Fruit fly (Drosophila melanogaster) whole organism, embryonic: ENCODE results near the gene CG1635.

Source experiments
- Atf6 ChIP-seq: fragments of 200-800 bp; sonication (Bioruptor generic); IDR thresholded peaks from 2 replicates; pipeline ENCODE4 v1.3.6; 2022; ENCODE audit warnings: missing biosample characterization, missing genetic modification characterization
- Awh ChIP-seq: fragments of 200-800 bp; sonication (Bioruptor generic); IDR thresholded peaks from 2 replicates; pipeline ENCODE4, ENCODE4 v1.3.6; 2022; ENCODE audit warnings: missing biosample characterization, missing genetic modification characterization
- CG12219 ChIP-seq: fragments of 200-800 bp; sonication (Bioruptor generic); optimal IDR thresholded peaks from 3 replicates; lab custom pipeline; 2018; ENCODE audit warnings: missing biosample characterization, mild to moderate bottlenecking, missing genetic modification characterization
- CG12299 ChIP-seq: fragments of 200-800 bp; sonication (Bioruptor generic); optimal IDR thresholded peaks from 2 replicates; lab custom pipeline; 2018; ENCODE audit warnings: missing biosample characterization, mild to moderate bottlenecking, missing genetic modification characterization
- CG13424 ChIP-seq: fragments of 200-800 bp; sonication (Bioruptor generic); optimal IDR thresholded peaks from 2 replicates; lab custom pipeline; 2019; ENCODE audit warnings: missing biosample characterization, mild to moderate bottlenecking, missing genetic modification characterization, moderate library complexity
- CG13894 ChIP-seq: fragments of 200-800 bp; sonication (Bioruptor generic); optimal IDR thresholded peaks from 3 replicates; lab custom pipeline; 2018; ENCODE audit warnings: missing biosample characterization, mild to moderate bottlenecking, missing genetic modification characterization, moderate library complexity
- CG14667 ChIP-seq: fragments of 200-800 bp; sonication (Bioruptor generic); IDR thresholded peaks from 2 replicates; pipeline ENCODE4 v1.3.6; 2022; ENCODE audit warnings: missing biosample characterization, missing genetic modification characterization
- CG14860 ChIP-seq: fragments of 200-800 bp; sonication (Bioruptor generic); IDR thresholded peaks from 3 replicates; pipeline ENCODE4 v1.3.6; 2022; ENCODE audit warnings: missing biosample characterization, missing genetic modification characterization; ENCODE audit not compliant: partially characterized antibody
- CG17359 ChIP-seq: fragments of 200-800 bp; sonication (Bioruptor generic); optimal IDR thresholded peaks from 3 replicates; lab custom pipeline; 2018; ENCODE audit warnings: missing biosample characterization, mild to moderate bottlenecking, missing genetic modification characterization, moderate library complexity
- CG18476 ChIP-seq: fragments of 200-800 bp; sonication (Bioruptor generic); optimal IDR thresholded peaks from 2 replicates; lab custom pipeline; 2016; ENCODE audit warnings: missing biosample characterization, mild to moderate bottlenecking, missing genetic modification characterization
- CG2129 ChIP-seq: fragments of 200-800 bp; sonication (Bioruptor generic); IDR thresholded peaks from 2 replicates; pipeline ENCODE4 v1.3.6; 2022; ENCODE audit warnings: missing biosample characterization, missing genetic modification characterization; ENCODE audit not compliant: partially characterized antibody
- CG3281 ChIP-seq: fragments of 200-800 bp; sonication (Bioruptor generic); optimal IDR thresholded peaks from 3 replicates; lab custom pipeline; 2017; ENCODE audit warnings: missing biosample characterization, mild to moderate bottlenecking, missing genetic modification characterization
- CG3995 ChIP-seq: fragments of 200-800 bp; sonication (Bioruptor generic); optimal IDR thresholded peaks from 3 replicates; lab custom pipeline; 2016; ENCODE audit warnings: missing biosample characterization, missing genetic modification characterization
- CG4424 ChIP-seq: fragments of 200-800 bp; sonication (Bioruptor generic); optimal IDR thresholded peaks from 3 replicates; lab custom pipeline; 2016; ENCODE audit warnings: missing biosample characterization, missing genetic modification characterization
- CG4854 ChIP-seq: fragments of 200-800 bp; sonication (Bioruptor generic); optimal IDR thresholded peaks from 2 replicates; lab custom pipeline; 2016; ENCODE audit warnings: missing biosample characterization, missing genetic modification characterization, inconsistent platforms
- CG6175 ChIP-seq: fragments of 200-800 bp; sonication (Bioruptor generic); IDR thresholded peaks from 3 replicates; pipeline ENCODE4 v1.3.6; 2022; ENCODE audit warnings: missing biosample characterization, missing genetic modification characterization
- CG7963 ChIP-seq: fragments of 200-800 bp; sonication (Bioruptor generic); IDR thresholded peaks from 3 replicates; pipeline ENCODE4 v1.3.6; 2022; ENCODE audit warnings: missing biosample characterization, missing genetic modification characterization; ENCODE audit not compliant: partially characterized antibody
- CG9437 ChIP-seq: fragments of 200-800 bp; sonication (Bioruptor generic); optimal IDR thresholded peaks from 2 replicates; lab custom pipeline; 2018; ENCODE audit warnings: missing biosample characterization, mild to moderate bottlenecking, missing genetic modification characterization
- CHES-1-like ChIP-seq: fragments of 200-800 bp; sonication (Bioruptor generic); optimal IDR thresholded peaks from 2 replicates; lab custom pipeline; 2016; ENCODE audit warnings: missing biosample characterization, missing genetic modification characterization
- Camta ChIP-seq: fragments of 200-800 bp; sonication (Bioruptor generic); optimal IDR thresholded peaks from 2 replicates; lab custom pipeline; 2016; ENCODE audit warnings: missing biosample characterization, missing genetic modification characterization
- Dek ChIP-seq: fragments of 200-800 bp; sonication (Bioruptor generic); optimal IDR thresholded peaks from 3 replicates; lab custom pipeline; 2019; ENCODE audit warnings: missing biosample characterization, mild to moderate bottlenecking, missing genetic modification characterization, moderate library complexity
- Dref ChIP-seq: fragments of 200-800 bp; sonication (Bioruptor generic); IDR thresholded peaks from 2 replicates; pipeline ENCODE4 v1.3.6; 2022; ENCODE audit warnings: missing biosample characterization, missing genetic modification characterization
- Fer3 ChIP-seq: fragments of 200-800 bp; sonication (Bioruptor generic); optimal IDR thresholded peaks from 2 replicates; lab custom pipeline; 2018; ENCODE audit warnings: missing biosample characterization, mild to moderate bottlenecking, missing genetic modification characterization, moderate library complexity
- Hand ChIP-seq: fragments of 200-800 bp; sonication (Bioruptor generic); optimal IDR thresholded peaks from 2 replicates; lab custom pipeline; 2017; ENCODE audit warnings: mild to moderate bottlenecking, missing biosample characterization, missing genetic modification reagents, missing genetic modification characterization
- Hr51 ChIP-seq, 2 experiments: fragments of 200-800 bp; sonication (Bioruptor generic); optimal IDR thresholded peaks; 2 replicates in 1 of 2; 3 replicates in 1 of 2; lab custom pipeline; 2016 to 2018; ENCODE audit warnings: missing biosample characterization in 2 of 2, missing genetic modification characterization in 2 of 2, mild to moderate bottlenecking in 1 of 2, moderate library complexity in 1 of 2
- Jarid2 ChIP-seq: fragments of 200-800 bp; sonication (Bioruptor generic); optimal IDR thresholded peaks from 3 replicates; lab custom pipeline; 2017; ENCODE audit warnings: mild to moderate bottlenecking, missing biosample characterization, missing genetic modification reagents, missing genetic modification characterization
- MBD-R2 ChIP-seq: fragments of 200-800 bp; sonication (Bioruptor generic); IDR thresholded peaks from 2 replicates; pipeline ENCODE4 v1.3.6; 2022; ENCODE audit warnings: missing biosample characterization, missing genetic modification characterization
- NfI ChIP-seq: fragments of 200-800 bp; sonication (Bioruptor generic); optimal IDR thresholded peaks from 3 replicates; lab custom pipeline; 2018; ENCODE audit warnings: missing biosample characterization, mild to moderate bottlenecking, missing genetic modification characterization, moderate library complexity
- Poxn ChIP-seq: fragments of 200-800 bp; sonication (Bioruptor generic); IDR thresholded peaks from 2 replicates; pipeline ENCODE4 v1.3.6; 2022; ENCODE audit warnings: missing biosample characterization, missing genetic modification characterization
- Side ChIP-seq: fragments of 200-800 bp; sonication (Bioruptor generic); optimal IDR thresholded peaks from 2 replicates; lab custom pipeline; 2016; ENCODE audit warnings: missing biosample characterization, missing genetic modification characterization
- Sry-β ChIP-seq: fragments of 200-800 bp; sonication (Bioruptor generic); optimal IDR thresholded peaks from 2 replicates; lab custom pipeline; 2018; ENCODE audit warnings: missing biosample characterization, mild to moderate bottlenecking, missing genetic modification characterization, moderate library complexity
- Taf1 ChIP-seq: fragments of 200-800 bp; sonication (Bioruptor generic); IDR thresholded peaks from 2 replicates; pipeline ENCODE4 v1.3.6; 2022; ENCODE audit warnings: missing biosample characterization, missing genetic modification characterization
- ara ChIP-seq: fragments of 200-800 bp; sonication (Bioruptor generic); IDR thresholded peaks from 2 replicates; pipeline ENCODE4 v1.3.6; 2022; ENCODE audit warnings: missing biosample characterization, missing genetic modification characterization
- ase ChIP-seq: fragments of 200-800 bp; sonication (Bioruptor generic); IDR thresholded peaks from 3 replicates; pipeline ENCODE4 v1.3.6; 2022; ENCODE audit warnings: missing biosample characterization, missing genetic modification characterization
- disco-r ChIP-seq: fragments of 200-800 bp; sonication (Bioruptor generic); optimal IDR thresholded peaks from 2 replicates; lab custom pipeline; 2016; ENCODE audit warnings: missing biosample characterization, missing genetic modification characterization
- fd3F ChIP-seq: fragments of 200-800 bp; sonication (Bioruptor generic); optimal IDR thresholded peaks from 2 replicates; lab custom pipeline; 2018; ENCODE audit warnings: missing biosample characterization, mild to moderate bottlenecking, missing genetic modification characterization, moderate library complexity
- gcm2 ChIP-seq: fragments of 200-800 bp; sonication (Bioruptor generic); optimal IDR thresholded peaks from 2 replicates; lab custom pipeline; 2016; ENCODE audit warnings: missing biosample characterization, missing genetic modification characterization
- grau ChIP-seq: fragments of 200-800 bp; optimal IDR thresholded peaks from 3 replicates; lab custom pipeline; 2019; ENCODE audit warnings: missing biosample characterization, mild to moderate bottlenecking, missing genetic modification characterization, moderate library complexity
- gt ChIP-seq: fragments of 200-800 bp; sonication (Bioruptor generic); IDR thresholded peaks from 2 replicates; pipeline ENCODE4 v1.3.6; 2022; ENCODE audit warnings: missing biosample characterization, missing genetic modification characterization
- ind ChIP-seq: fragments of 200-800 bp; sonication (Bioruptor generic); optimal IDR thresholded peaks from 3 replicates; lab custom pipeline; 2016; ENCODE audit warnings: missing biosample characterization, missing genetic modification characterization
- jumu ChIP-seq: fragments of 200-800 bp; sonication (Bioruptor generic); optimal IDR thresholded peaks from 3 replicates; lab custom pipeline; 2016; ENCODE audit warnings: missing biosample characterization, missing genetic modification characterization
- mam ChIP-seq: fragments of 200-800 bp; sonication (Bioruptor generic); optimal IDR thresholded peaks from 3 replicates; lab custom pipeline; 2016; ENCODE audit warnings: missing biosample characterization, missing genetic modification characterization
- mirr ChIP-seq: fragments of 200-800 bp; sonication (Bioruptor generic); optimal IDR thresholded peaks from 3 replicates; lab custom pipeline; 2018; ENCODE audit warnings: missing biosample characterization, mild to moderate bottlenecking, missing genetic modification characterization
- nau ChIP-seq: fragments of 200-800 bp; sonication (Bioruptor generic); optimal IDR thresholded peaks from 3 replicates; lab custom pipeline; 2017; ENCODE audit warnings: missing biosample characterization, mild to moderate bottlenecking, missing genetic modification characterization, missing genetic modification reagents
- repo ChIP-seq: fragments of 200-800 bp; sonication (Bioruptor generic); optimal IDR thresholded peaks from 2 replicates; lab custom pipeline; 2016; ENCODE audit warnings: missing biosample characterization, missing genetic modification characterization
- sim ChIP-seq: fragments of 200-800 bp; sonication (Bioruptor generic); IDR thresholded peaks from 2 replicates; pipeline ENCODE4 v1.3.6; 2022; ENCODE audit warnings: missing biosample characterization, missing genetic modification characterization
- slbo ChIP-seq: fragments of 200-800 bp; sonication (Bioruptor generic); IDR thresholded peaks from 2 replicates; pipeline ENCODE4 v1.3.6; 2022; ENCODE audit warnings: missing biosample characterization, missing genetic modification characterization
- slou ChIP-seq: fragments of 200-800 bp; sonication (Bioruptor generic); optimal IDR thresholded peaks from 3 replicates; lab custom pipeline; 2016; ENCODE audit warnings: missing biosample characterization, missing genetic modification characterization
- twi ChIP-seq: fragments of 200-800 bp; optimal IDR thresholded peaks from 2 replicates; lab custom pipeline; 2019; ENCODE audit warnings: missing biosample characterization, mild to moderate bottlenecking, missing genetic modification characterization, moderate library complexity
- unpg ChIP-seq: fragments of 200-800 bp; sonication (Bioruptor generic); optimal IDR thresholded peaks from 3 replicates; lab custom pipeline; 2018; ENCODE audit warnings: missing biosample characterization, mild to moderate bottlenecking, missing genetic modification characterization, moderate library complexity
- wdn ChIP-seq: fragments of 200-800 bp; sonication (Bioruptor generic); IDR thresholded peaks from 2 replicates; pipeline ENCODE4 v1.3.6; 2022; ENCODE audit warnings: missing biosample characterization, missing genetic modification characterization

The CG1635 gene

dm6 chr3R:31588374-31588773, at the start of gene CG1635 (continued):
- TF ChIP-seq fd3F (GFP tag; lab: Kevin White, UChicago) (peak; percentile 99), CG12299 (tag; lab: Kevin White, UChicago) (peak; percentile 100), MBD-R2 (peak; percentile 100), CG13424 (tag; lab: Kevin White, UChicago) (peak; percentile 100), gcm2 (peak; percentile 97), slou (peak; percentile 96), Poxn (GFP tag; lab: Robert Waterston, UW) (peak; percentile 97), CG6175 (GFP tag; lab: Robert Waterston, UW) (peak; percentile 98), wdn (GFP tag; lab: Robert Waterston, UW) (peak; percentile 99), ase (peak; percentile 99), Camta (GFP tag; lab: Kevin White, UChicago) (peak; percentile 98), Atf6 (GFP tag; lab: Robert Waterston, UW) (peak; percentile 100), slbo (GFP tag; lab: Robert Waterston, UW) (peak; percentile 99), Jarid2 (GFP tag; lab: Kevin White, UChicago) (peak; percentile 92), repo (GFP tag; lab: Kevin White, UChicago) (peak; percentile 90), mam (GFP tag; lab: Kevin White, UChicago) (peak; percentile 97), Awh (GFP tag; lab: Robert Waterston, UW) (peak; percentile 100), NfI (GFP tag; lab: Kevin White, UChicago) (peak; percentile 100), sim (GFP tag; lab: Robert Waterston, UW) (peak; percentile 98), Hr51 (GFP tag; optimal IDR thresholded peaks at IDR 0.05; lab: Kevin White, UChicago) (peak; percentile 98 to 100), gt (GFP tag; lab: Robert Waterston, UW) (peak; percentile 97), ara (GFP tag; lab: Robert Waterston, UW) (peak; percentile 99), CG18476 (GFP tag; lab: Kevin White, UChicago) (peak; percentile 99), CG4424 (peak; percentile 99), CG17359 (tag; lab: Kevin White, UChicago) (peak; percentile 100), Taf1 (GFP tag; lab: Robert Waterston, UW) (peak; percentile 99), Fer3 (tag; lab: Kevin White, UChicago) (peak; percentile 100), CG4854 (GFP tag; lab: Kevin White, UChicago) (peak; percentile 97), CG3995 (GFP tag; lab: Kevin White, UChicago) (peak; percentile 87), twi (tag; lab: Kevin White, UChicago) (peak; percentile 99), grau (peak; percentile 99), CHES-1-like (peak; percentile 98), CG14667 (GFP tag; lab: Robert Waterston, UW) (peak; percentile 98), CG2129 (no peak), CG14860 (peak; percentile 58; the same call in 2 of the 3 replicates), ind (GFP tag; lab: Kevin White, UChicago) (peak; percentile 99), Hand (peak; percentile 99), Dref (GFP tag; lab: Robert Waterston, UW) (peak; percentile 50), CG13894 (tag; lab: Kevin White, UChicago) (peak; percentile 99), Side (GFP tag; lab: Kevin White, UChicago) (peak; percentile 98), CG3281 (GFP tag; lab: Kevin White, UChicago) (peak; percentile 100), CG12219 (GFP tag; lab: Kevin White, UChicago) (peak; percentile 99), nau (GFP tag; lab: Kevin White, UChicago) (no peak), Dek (tag; lab: Kevin White, UChicago) (peak; percentile 99), disco-r (GFP tag; lab: Kevin White, UChicago) (peak; percentile 96), unpg (peak; percentile 100), CG7963 (GFP tag; lab: Robert Waterston, UW) (peak; percentile 43; the same call in 1 of the 3 replicates), mirr (peak; percentile 99), jumu (GFP tag; lab: Kevin White, UChicago) (peak; percentile 97), Sry-β (GFP tag; lab: Kevin White, UChicago) (peak; percentile 77), CG9437 (GFP tag; lab: Kevin White, UChicago) (peak; percentile 96)
